Fruit fly (Drosophila melanogaster): ENCODE data around the gene p24-1.

dm6 chrX:11817183-11817972 is 35.0 kb downstream of the p24-1 start:
- no peak for TF ChIP-seq kay (GFP tag; ENCODE audit: borderline replicate concordance)
- no peak for TF ChIP-seq pad (GFP tag; optimal IDR thresholded peaks at IDR 0.05)
- TF ChIP-seq CG1620 (GFP tag; optimal IDR thresholded peaks at IDR 0.05) = no peak
- TF ChIP-seq Hr96 (GFP tag; optimal IDR thresholded peaks at IDR 0.05) = no peak
- peak; percentile 37 for TF ChIP-seq Crg-1 (GFP tag; optimal IDR thresholded peaks at IDR 0.05)
- no peak for TF ChIP-seq cnc (optimal IDR thresholded peaks at IDR 0.05)
- TF ChIP-seq Clk (GFP tag; optimal IDR thresholded peaks at IDR 0.05) = no peak
- TF ChIP-seq CG7045 (GFP tag; optimal IDR thresholded peaks at IDR 0.05) = no peak
- TF ChIP-seq cic (GFP tag; optimal IDR thresholded peaks at IDR 0.05) = no peak
